Fruit fly (Drosophila melanogaster) whole organism, embryonic: Measurements from ENCODE around the gene Sbds.
A peak's percentile ranks its signal among the peaks of the same experiment; 100 is the strongest.

Experiments
- CG10267 ChIP-seq: fragments of 200-800 bp; sonication (Bioruptor generic); optimal IDR thresholded peaks from 2 replicates; lab custom pipeline; 2018; ENCODE audit warnings: missing biosample characterization, mild to moderate bottlenecking, missing genetic modification characterization, moderate library complexity
- CG11085 ChIP-seq: fragments of 200-800 bp; sonication (Bioruptor generic); IDR thresholded peaks from 2 replicates; pipeline ENCODE4 v1.3.6; 2022; ENCODE audit warnings: missing biosample characterization, missing genetic modification characterization
- CG11247 ChIP-seq: fragments of 200-800 bp; sonication (Bioruptor generic); IDR thresholded peaks from 2 replicates; pipeline ENCODE4 v1.3.6; 2022; ENCODE audit warnings: missing biosample characterization, missing genetic modification characterization
- CG11456 ChIP-seq: fragments of 200-800 bp; sonication (Bioruptor generic); IDR thresholded peaks from 3 replicates; pipeline ENCODE4 v1.3.6; 2022; ENCODE audit warnings: missing biosample characterization, missing genetic modification characterization
- CG11696 ChIP-seq: fragments of 200-800 bp; sonication (Bioruptor generic); IDR thresholded peaks from 2 replicates; pipeline ENCODE4 v1.3.6; 2022; ENCODE audit warnings: missing biosample characterization, missing genetic modification characterization
- CG12299 ChIP-seq: fragments of 200-800 bp; sonication (Bioruptor generic); optimal IDR thresholded peaks from 2 replicates; lab custom pipeline; 2018; ENCODE audit warnings: missing biosample characterization, mild to moderate bottlenecking, missing genetic modification characterization
- CG1233 ChIP-seq: fragments of 200-800 bp; sonication (Bioruptor generic); optimal IDR thresholded peaks from 4 replicates; lab custom pipeline; 2018; ENCODE audit warnings: missing biosample characterization, mild to moderate bottlenecking, missing genetic modification characterization
- CG14050 ChIP-seq: fragments of 200-800 bp; sonication (Bioruptor generic); IDR thresholded peaks from 3 replicates; pipeline ENCODE4 v1.3.6; 2022; ENCODE audit warnings: missing biosample characterization, missing genetic modification characterization
- CG15269 ChIP-seq: fragments of 200-800 bp; sonication (Bioruptor generic); optimal IDR thresholded peaks from 2 replicates; lab custom pipeline; 2018; ENCODE audit warnings: missing biosample characterization, mild to moderate bottlenecking, missing genetic modification characterization, moderate library complexity
- CG1647 ChIP-seq: fragments of 200-800 bp; sonication (Bioruptor generic); optimal IDR thresholded peaks from 3 replicates; lab custom pipeline; 2016; ENCODE audit warnings: missing biosample characterization, missing genetic modification characterization
- CG16815 ChIP-seq: fragments of 200-800 bp; sonication (Bioruptor generic); optimal IDR thresholded peaks from 3 replicates; lab custom pipeline; 2017; ENCODE audit warnings: missing biosample characterization, mild to moderate bottlenecking, missing genetic modification characterization
- CG17361 ChIP-seq: fragments of 200-800 bp; sonication (Bioruptor generic); IDR thresholded peaks from 3 replicates; pipeline ENCODE4 v1.3.6; 2022; ENCODE audit warnings: missing biosample characterization, missing genetic modification characterization
- CG17612 ChIP-seq: fragments of 200-800 bp; sonication (Bioruptor generic); IDR thresholded peaks from 2 replicates; pipeline ENCODE4 v1.3.6; 2022; ENCODE audit warnings: missing biosample characterization, missing genetic modification characterization
- CG17912 ChIP-seq: fragments of 200-800 bp; sonication (Bioruptor generic); optimal IDR thresholded peaks from 2 replicates; lab custom pipeline; 2018; ENCODE audit warnings: missing biosample characterization, mild to moderate bottlenecking, missing genetic modification characterization
- CG2116 ChIP-seq: fragments of 200-800 bp; sonication (Bioruptor generic); optimal IDR thresholded peaks from 3 replicates; lab custom pipeline; 2018; ENCODE audit warnings: missing biosample characterization, mild to moderate bottlenecking, missing genetic modification characterization
- CG31441 ChIP-seq: fragments of 200-800 bp; sonication (Bioruptor generic); IDR thresholded peaks from 2 replicates; pipeline ENCODE4 v1.3.6; 2022; ENCODE audit warnings: missing biosample characterization, missing genetic modification characterization
- CG32532 ChIP-seq: fragments of 200-800 bp; sonication (Bioruptor generic); IDR thresholded peaks from 2 replicates; pipeline ENCODE4 v1.3.6; 2022; ENCODE audit warnings: missing biosample characterization, missing genetic modification characterization
- CG3847 ChIP-seq: fragments of 200-800 bp; sonication (Bioruptor generic); IDR thresholded peaks from 2 replicates; pipeline ENCODE4 v1.3.6; 2022; ENCODE audit warnings: missing biosample characterization, missing genetic modification characterization
- CG4820 ChIP-seq: fragments of 200-800 bp; sonication (Bioruptor generic); optimal IDR thresholded peaks from 3 replicates; lab custom pipeline; 2016; ENCODE audit warnings: missing biosample characterization, missing genetic modification characterization
- CG5953 ChIP-seq: fragments of 200-800 bp; sonication (Bioruptor generic); IDR thresholded peaks from 2 replicates; pipeline ENCODE4 v1.3.6; 2022; ENCODE audit warnings: missing biosample characterization, missing genetic modification characterization
- CG6254 ChIP-seq: fragments of 200-800 bp; sonication (Bioruptor generic); optimal IDR thresholded peaks from 3 replicates; lab custom pipeline; 2017; ENCODE audit warnings: mild to moderate bottlenecking, missing biosample characterization, missing genetic modification reagents, missing genetic modification characterization
- CG8478 ChIP-seq: fragments of >200 bp; optimal IDR thresholded peaks from 2 replicates; lab custom pipeline; 2018
- CTCF ChIP-seq: fragments of 200-800 bp; sonication (Bioruptor generic); optimal IDR thresholded peaks from 2 replicates; lab custom pipeline; 2017; ENCODE audit warnings: missing biosample characterization, mild to moderate bottlenecking, missing genetic modification characterization, moderate library complexity
- CrebB ChIP-seq: fragments of 200-800 bp; sonication (Bioruptor generic); optimal IDR thresholded peaks from 3 replicates; lab custom pipeline; 2018; ENCODE audit warnings: missing biosample characterization, mild to moderate bottlenecking, missing genetic modification characterization
- Dek ChIP-seq: fragments of 200-800 bp; sonication (Bioruptor generic); optimal IDR thresholded peaks from 3 replicates; lab custom pipeline; 2019; ENCODE audit warnings: missing biosample characterization, mild to moderate bottlenecking, missing genetic modification characterization, moderate library complexity
- E2f2 ChIP-seq: fragments of 200-800 bp; sonication (Bioruptor generic); IDR thresholded peaks from 2 replicates; pipeline ENCODE4 v1.3.6; 2022; ENCODE audit warnings: missing biosample characterization, missing genetic modification characterization
- Ets97D ChIP-seq: fragments of 200-800 bp; sonication (Bioruptor generic); optimal IDR thresholded peaks from 3 replicates; lab custom pipeline; 2016; ENCODE audit warnings: missing biosample characterization, missing genetic modification characterization
- HHEX ChIP-seq: fragments of 200-800 bp; sonication (Bioruptor generic); optimal IDR thresholded peaks from 3 replicates; lab custom pipeline; 2017; ENCODE audit warnings: missing biosample characterization, mild to moderate bottlenecking, missing genetic modification characterization, missing genetic modification reagents
- Hand ChIP-seq: fragments of 200-800 bp; sonication (Bioruptor generic); optimal IDR thresholded peaks from 2 replicates; lab custom pipeline; 2017; ENCODE audit warnings: mild to moderate bottlenecking, missing biosample characterization, missing genetic modification reagents, missing genetic modification characterization
- Hr51 ChIP-seq, 2 experiments: fragments of 200-800 bp; sonication (Bioruptor generic); optimal IDR thresholded peaks; 2 replicates in 1 of 2; 3 replicates in 1 of 2; lab custom pipeline; 2016 to 2018; ENCODE audit warnings: missing biosample characterization in 2 of 2, missing genetic modification characterization in 2 of 2, mild to moderate bottlenecking in 1 of 2, moderate library complexity in 1 of 2
- Kr ChIP-seq: fragments of 200-800 bp; sonication (Bioruptor generic); optimal IDR thresholded peaks from 2 replicates; lab custom pipeline; 2017; ENCODE audit warnings: missing biosample characterization, mild to moderate bottlenecking, missing genetic modification characterization
- Lpt ChIP-seq: fragments of >200 bp; optimal IDR thresholded peaks from 2 replicates; lab custom pipeline; 2018; ENCODE audit warnings: missing biosample characterization, missing genetic modification characterization
- NK7.1 ChIP-seq: fragments of 200-800 bp; sonication (Bioruptor generic); optimal IDR thresholded peaks from 3 replicates; lab custom pipeline; 2016; ENCODE audit warnings: missing biosample characterization, missing genetic modification characterization
- Oli ChIP-seq: fragments of 200-800 bp; sonication (Bioruptor generic); optimal IDR thresholded peaks from 2 replicates; lab custom pipeline; 2018; ENCODE audit warnings: missing biosample characterization, mild to moderate bottlenecking, missing genetic modification characterization, moderate library complexity
- Ptx1 ChIP-seq: fragments of 200-800 bp; sonication (Bioruptor generic); IDR thresholded peaks from 2 replicates; pipeline ENCODE4 v1.3.6; 2022; ENCODE audit warnings: missing biosample characterization, missing genetic modification characterization
- Sox100B ChIP-seq: fragments of 200-800 bp; sonication (Bioruptor generic); optimal IDR thresholded peaks from 3 replicates; lab custom pipeline; 2018; ENCODE audit warnings: missing biosample characterization, mild to moderate bottlenecking, missing genetic modification characterization
- cato ChIP-seq: fragments of 200-800 bp; sonication (Bioruptor generic); optimal IDR thresholded peaks from 2 replicates; lab custom pipeline; 2016; ENCODE audit warnings: missing biosample characterization, missing genetic modification characterization, borderline replicate concordance
- crc ChIP-seq: fragments of 200-800 bp; sonication (Bioruptor generic); optimal IDR thresholded peaks from 2 replicates; lab custom pipeline; 2016; ENCODE audit warnings: missing biosample characterization, missing genetic modification characterization
- dati ChIP-seq: fragments of 200-800 bp; sonication (Bioruptor generic); IDR thresholded peaks from 2 replicates; pipeline ENCODE4 v1.3.6; 2022; ENCODE audit warnings: missing biosample characterization, missing genetic modification characterization
- fru ChIP-seq: fragments of >200 bp; optimal IDR thresholded peaks from 2 replicates; lab custom pipeline; 2017
- grau ChIP-seq: fragments of 200-800 bp; optimal IDR thresholded peaks from 3 replicates; lab custom pipeline; 2019; ENCODE audit warnings: missing biosample characterization, mild to moderate bottlenecking, missing genetic modification characterization, moderate library complexity
- gro ChIP-seq: fragments of 200-800 bp; sonication (Bioruptor generic); optimal IDR thresholded peaks from 2 replicates; lab custom pipeline; 2016; ENCODE audit warnings: missing biosample characterization, missing genetic modification characterization
- onecut ChIP-seq: fragments of 200-800 bp; sonication (Bioruptor generic); IDR thresholded peaks from 2 replicates; pipeline ENCODE4 v1.3.6; 2022; ENCODE audit warnings: missing biosample characterization, missing genetic modification characterization
- otp ChIP-seq: fragments of 200-800 bp; sonication (Bioruptor generic); IDR thresholded peaks from 3 replicates; pipeline ENCODE4, ENCODE4 v1.3.6; 2022; ENCODE audit warnings: missing biosample characterization, missing genetic modification characterization
- peb ChIP-seq: fragments of 200-800 bp; sonication (Bioruptor generic); IDR thresholded peaks from 2 replicates; pipeline ENCODE4 v1.3.6; 2022; ENCODE audit warnings: missing biosample characterization, missing genetic modification characterization
- pho ChIP-seq: fragments of 200-800 bp; sonication (Bioruptor generic); optimal IDR thresholded peaks from 2 replicates; lab custom pipeline; 2016; ENCODE audit warnings: missing biosample characterization, missing genetic modification characterization
- pum ChIP-seq: fragments of 200-800 bp; sonication (Bioruptor generic); optimal IDR thresholded peaks from 2 replicates; lab custom pipeline; 2016; ENCODE audit warnings: missing biosample characterization, missing genetic modification characterization
- sens-2 ChIP-seq: fragments of 200-800 bp; sonication (Bioruptor generic); IDR thresholded peaks from 2 replicates; pipeline ENCODE4 v1.3.6; 2022; ENCODE audit warnings: missing biosample characterization, missing genetic modification characterization
- seq ChIP-seq: fragments of 200-800 bp; sonication (Bioruptor generic); IDR thresholded peaks from 2 replicates; pipeline ENCODE4 v1.3.6; 2022; ENCODE audit warnings: missing biosample characterization, missing genetic modification characterization
- sob ChIP-seq: fragments of 200-800 bp; sonication (Bioruptor generic); IDR thresholded peaks from 2 replicates; pipeline ENCODE4 v1.3.6; 2022; ENCODE audit warnings: missing biosample characterization, missing genetic modification characterization
- ssp ChIP-seq: fragments of 200-800 bp; sonication (Bioruptor generic); IDR thresholded peaks from 2 replicates; pipeline ENCODE4 v1.3.6; 2022; ENCODE audit warnings: missing biosample characterization, missing genetic modification characterization
- tna ChIP-seq: fragments of 200-800 bp; sonication (Bioruptor generic); IDR thresholded peaks from 2 replicates; pipeline ENCODE4 v1.3.6; 2022; ENCODE audit warnings: missing biosample characterization, missing genetic modification characterization; ENCODE audit not compliant: partially characterized antibody
- unc-4 ChIP-seq: fragments of 200-800 bp; sonication (Bioruptor generic); IDR thresholded peaks from 2 replicates; pipeline ENCODE4 v1.3.6; 2022; ENCODE audit warnings: missing biosample characterization, missing genetic modification characterization; ENCODE audit not compliant: partially characterized antibody
- zen ChIP-seq: fragments of 200-800 bp; sonication (Bioruptor generic); optimal IDR thresholded peaks from 3 replicates; lab custom pipeline; 2018; ENCODE audit warnings: missing biosample characterization, mild to moderate bottlenecking, missing genetic modification characterization, moderate library complexity

The Sbds gene

dm6 chr3L:6742974-6743345 is 9.8 kb upstream of the Sbds start, which contains the start of gene dikar (continued):
- TF ChIP-seq CG11456 (GFP tag; lab: Robert Waterston, UW) (peak; percentile 86), sob (GFP tag; lab: Robert Waterston, UW) (peak; percentile 75), gro (GFP tag; lab: Kevin White, UChicago) (no peak), HHEX (GFP tag; lab: Kevin White, UChicago) (no peak), CG15269 (tag; lab: Kevin White, UChicago) (no peak), CG1233 (GFP tag; lab: Kevin White, UChicago) (no peak), CG12299 (tag; lab: Kevin White, UChicago) (no peak), CG31441 (GFP tag; lab: Robert Waterston, UW) (no peak), CG3847 (GFP tag; lab: Robert Waterston, UW) (peak; percentile 63), CG16815 (peak; percentile 43), CG11085 (GFP tag; lab: Robert Waterston, UW) (peak; percentile 69), CG4820 (GFP tag; lab: Kevin White, UChicago) (peak; percentile 8), pum (peak; percentile 4), cato (GFP tag; lab: Kevin White, UChicago) (no peak), E2f2 (no peak), crc (GFP tag; lab: Kevin White, UChicago) (no peak), CG17361 (GFP tag; lab: Robert Waterston, UW) (no peak; the same call in 1 of the 3 replicates), CG11696 (GFP tag; lab: Robert Waterston, UW) (no peak), sens-2 (GFP tag; lab: Robert Waterston, UW) (no peak), CG6254 (GFP tag; lab: Kevin White, UChicago) (no peak), unc-4 (peak; percentile 67; the same call in 1 of the 2 replicates), Hand (GFP tag; lab: Kevin White, UChicago) (no peak), dati (no peak), CG1647 (GFP tag; lab: Kevin White, UChicago) (peak; percentile 18), CG17912 (GFP tag; lab: Kevin White, UChicago) (no peak), CG2116 (GFP tag; lab: Kevin White, UChicago) (no peak), Ets97D (GFP tag; lab: Kevin White, UChicago) (no peak), CG10267 (tag; lab: Kevin White, UChicago) (peak; percentile 43), NK7.1 (GFP tag; lab: Kevin White, UChicago) (no peak), otp (GFP tag; lab: Robert Waterston, UW) (peak; percentile 36; the same call in 1 of the 3 replicates), CG32532 (GFP tag; lab: Robert Waterston, UW) (peak; percentile 73), seq (GFP tag; lab: Robert Waterston, UW) (no peak), CG5953 (GFP tag; lab: Robert Waterston, UW) (peak; percentile 33; the same call in 1 of the 2 replicates), CrebB (tag; lab: Kevin White, UChicago) (no peak), peb (GFP tag; lab: Robert Waterston, UW) (peak; percentile 45), ssp (GFP tag; lab: Robert Waterston, UW) (peak; percentile 65), Oli (tag; lab: Kevin White, UChicago) (no peak), fru (lab: Kevin White, UChicago) (no peak), CTCF (GFP tag; lab: Kevin White, UChicago) (no peak), Hr51 (GFP tag; optimal IDR thresholded peaks at IDR 0.05; lab: Kevin White, UChicago) (peak in 1 of 2 experiments; percentile 47), CG17612 (GFP tag; lab: Robert Waterston, UW) (no peak), CG8478 (lab: Kevin White, UChicago) (no peak), zen (tag; lab: Kevin White, UChicago) (no peak), Sox100B (no peak), Ptx1 (peak; percentile 70), CG14050 (GFP tag; lab: Robert Waterston, UW) (peak; percentile 28; the same call in 1 of the 3 replicates), Kr (GFP tag; lab: Kevin White, UChicago) (no peak), onecut (GFP tag; lab: Robert Waterston, UW) (no peak), grau (tag; lab: Kevin White, UChicago) (peak; percentile 60), pho (GFP tag; lab: Kevin White, UChicago) (peak; percentile 53), Dek (tag; lab: Kevin White, UChicago) (no peak), tna (GFP tag; lab: Robert Waterston, UW) (peak; percentile 58), Lpt (GFP tag; lab: Kevin White, UChicago) (no peak), CG11247 (GFP tag; lab: Robert Waterston, UW) (peak; percentile 75)
